Worm (Caenorhabditis elegans): ENCODE measurements around the gene ZK637.14.

ZK637.14 gene

ce11 chrIII:8904914-8905665 is 16.1 kb upstream of the ZK637.14 start, which contains the start of gene unc-32:
Gene unc-32, plus strand, starts transcription at chrIII:8905615.
- TF ChIP-seq lsy-2 (tag; optimal IDR thresholded peaks at IDR 0.05) = peak; percentile 68 to 88
- TF ChIP-seq Y48G9A.11 (GFP tag; IDR thresholded peaks at IDR 0.05) = no peak
- TF ChIP-seq Y5F2A.4 (GFP tag; optimal IDR thresholded peaks at IDR 0.05) = no peak
- TF ChIP-seq egl-43 (GFP tag; IDR thresholded peaks at IDR 0.05) = no peak
- TF ChIP-seq daf-12 (tag; optimal IDR thresholded peaks at IDR 0.05) = no peak
- no peak for TF ChIP-seq daf-19 (GFP tag; conservative IDR thresholded peaks at IDR 0.05)
- no peak for TF ChIP-seq zip-2 (tag; optimal IDR thresholded peaks at IDR 0.05)
- peak; percentile 11 for TF ChIP-seq lin-13 (GFP tag; optimal IDR thresholded peaks at IDR 0.05)
- TF ChIP-seq spr-3 (GFP tag; optimal IDR thresholded peaks at IDR 0.05) = no peak
- TF ChIP-seq lin-29 (GFP tag; IDR thresholded peaks at IDR 0.05) = no peak
- no peak for TF ChIP-seq saeg-2 (GFP tag; IDR thresholded peaks at IDR 0.05)
- TF ChIP-seq set-16 (GFP tag; IDR thresholded peaks at IDR 0.05) = 0 out of 2 replicates have a peak, but pooled peaks have one; percentile 5
- TF ChIP-seq nhr-102 (tag; optimal IDR thresholded peaks at IDR 0.05) = no peak
- TF ChIP-seq nhr-237 (tag; optimal IDR thresholded peaks at IDR 0.05) = no peak
- TF ChIP-seq lim-7 (GFP tag; IDR thresholded peaks at IDR 0.05) = no peak
- TF ChIP-seq unc-62 (GFP tag; optimal IDR thresholded peaks at IDR 0.05 in 1 of 2) = peak in 1 of 2 experiments; percentile 56
- TF ChIP-seq unc-62 (tag; optimal IDR thresholded peaks at IDR 0.05) = no peak
- TF ChIP-seq daf-16 (GFP tag; optimal IDR thresholded peaks at IDR 0.05) = no peak
- TF ChIP-seq daf-16 (tag; optimal IDR thresholded peaks at IDR 0.05) = peak; percentile 21
- TF ChIP-seq T20F7.1 (GFP tag; optimal IDR thresholded peaks at IDR 0.05) = no peak
- no peak for TF ChIP-seq ceh-82 (tag; optimal IDR thresholded peaks at IDR 0.05)
- no peak for TF ChIP-seq unc-39 (tag; optimal IDR thresholded peaks at IDR 0.05)
- no peak for TF ChIP-seq vab-7 (GFP tag; IDR thresholded peaks at IDR 0.05)
- TF ChIP-seq mdl-1 (tag; optimal IDR thresholded peaks at IDR 0.05) = peak in 1 of 2 experiments; percentile 74
- TF ChIP-seq F10B5.3 (tag; optimal IDR thresholded peaks at IDR 0.05) = no peak
- TF ChIP-seq daf-8 (GFP tag; IDR thresholded peaks at IDR 0.05) = no peak
- TF ChIP-seq dmd-6 (GFP tag; IDR thresholded peaks at IDR 0.05) = peak; percentile 19; the same call in 1 of the 2 replicates
- TF ChIP-seq T26A8.4 (GFP tag; IDR thresholded peaks at IDR 0.05) = peak; percentile 34; the same call in 1 of the 2 replicates
- no peak for TF ChIP-seq php-3 (GFP tag; IDR thresholded peaks at IDR 0.05)
- peak; percentile 71 for TF ChIP-seq hlh-30 (tag; optimal IDR thresholded peaks at IDR 0.05; ENCODE audit: insufficient read depth)
- TF ChIP-seq ceh-20 (GFP tag; IDR thresholded peaks at IDR 0.05) = 0 out of 2 replicates have a peak, but pooled peaks have one; percentile 50
- no peak for TF ChIP-seq nhr-77 (tag; optimal IDR thresholded peaks at IDR 0.05)
- TF ChIP-seq ceh-28 (tag; optimal IDR thresholded peaks at IDR 0.05) = peak; percentile 42
- peak; percentile 24 for TF ChIP-seq aha-1 (tag)
- TF ChIP-seq hmg-1.1 (GFP tag; IDR thresholded peaks at IDR 0.05) = peak; percentile 46; the same call in 1 of the 2 replicates
- TF ChIP-seq duxl-1 (tag; optimal IDR thresholded peaks at IDR 0.05; ENCODE audit: poor library complexity) = no peak
- TF ChIP-seq dpl-1 (GFP tag; optimal IDR thresholded peaks at IDR 0.05) = peak; percentile 46
- TF ChIP-seq dmd-9 (GFP tag; IDR thresholded peaks at IDR 0.05) = no peak
- no peak for TF ChIP-seq fos-1 (tag; optimal IDR thresholded peaks at IDR 0.05)
- no peak for TF ChIP-seq aly-2 (tag; optimal IDR thresholded peaks at IDR 0.05)
- TF ChIP-seq mes-2 (tag; optimal IDR thresholded peaks at IDR 0.05; ENCODE audit: poor library complexity, severe bottlenecking) = peak; percentile 50
- TF ChIP-seq fkh-10 (GFP tag; optimal IDR thresholded peaks at IDR 0.05) = peak; percentile 54
- no peak for TF ChIP-seq nhr-42 (GFP tag; IDR thresholded peaks at IDR 0.05)
- TF ChIP-seq lin-38 (GFP tag; IDR thresholded peaks at IDR 0.05) = peak; percentile 36
- TF ChIP-seq mxl-3 (GFP tag; optimal IDR thresholded peaks at IDR 0.05) = no peak
- TF ChIP-seq nhr-41 (GFP tag; IDR thresholded peaks at IDR 0.05) = no peak
- no peak for TF ChIP-seq skn-1 (tag; optimal IDR thresholded peaks at IDR 0.05)
- TF ChIP-seq snpc-4 (tag; optimal IDR thresholded peaks at IDR 0.05) = no peak
- TF ChIP-seq tra-1 (GFP tag; IDR thresholded peaks at IDR 0.05) = no peak
- TF ChIP-seq ztf-7 (tag; optimal IDR thresholded peaks at IDR 0.05) = no peak
- no peak for TF ChIP-seq lir-3 (tag; optimal IDR thresholded peaks at IDR 0.05)

All from whole organism, L4 larva.